Worm (Caenorhabditis elegans) whole organism, young adult: Measurements from ENCODE around the gene K01G5.10.
"Not testable (repeated sequence)": the region's sequence is repeated elsewhere in the genome, so short reads cannot be mapped to it uniquely, and the experiment has no call there.

ENCODE experiments used
- B0019.2 ChIP-seq: fragments of 200-800 bp; sonication (Bioruptor generic); conservative IDR thresholded peaks from 2 replicates; pipeline ENCODE4 v1.3.6; 2022; ENCODE audit warnings: missing genetic modification reagents, missing genetic modification characterization, missing compliant biosample characterization
- D2030.7 ChIP-seq: fragments of 200-800 bp; sonication (Bioruptor generic); IDR thresholded peaks from 2 replicates; pipeline ENCODE4 v1.3.6; 2022; ENCODE audit warnings: missing genetic modification reagents, missing genetic modification characterization, missing compliant biosample characterization
- F10E7.11 ChIP-seq: sonication (generic microtip); optimal IDR thresholded peaks from 2 replicates; lab custom pipeline; 2017; ENCODE audit warnings: mild to moderate bottlenecking, missing genetic modification characterization, moderate library complexity, missing compliant biosample characterization
- F23B12.7 ChIP-seq: sonication (generic microtip); optimal IDR thresholded peaks from 2 replicates; lab custom pipeline; 2017; ENCODE audit warnings: missing genetic modification characterization, mild to moderate bottlenecking, missing compliant biosample characterization, antibody characterized with exemption, moderate library complexity; ENCODE audit not compliant: insufficient read depth
- F49E8.2 ChIP-seq: sonication (generic microtip); optimal IDR thresholded peaks from 3 replicates; lab custom pipeline; 2017; ENCODE audit warnings: missing genetic modification characterization, mild to moderate bottlenecking, missing compliant biosample characterization, antibody characterized with exemption, moderate library complexity; ENCODE audit not compliant: insufficient read depth
- F52B5.7 ChIP-seq: sonication (generic microtip); optimal IDR thresholded peaks from 2 replicates; lab custom pipeline; 2016; ENCODE audit warnings: mild to moderate bottlenecking, missing genetic modification characterization, missing compliant biosample characterization
- T07F8.4 ChIP-seq: sonication (generic microtip); optimal IDR thresholded peaks from 2 replicates; lab custom pipeline; 2016; ENCODE audit warnings: mild to moderate bottlenecking, missing genetic modification characterization, moderate library complexity, missing compliant biosample characterization
- Y53G8AR.9 ChIP-seq: fragments of 200-800 bp; sonication (Bioruptor generic); conservative IDR thresholded peaks from 2 replicates; pipeline ENCODE4 v1.3.6; 2022; ENCODE audit warnings: missing genetic modification reagents, missing genetic modification characterization, missing compliant biosample characterization
- Y67H2A.10 ChIP-seq: fragments of 200-800 bp; sonication (Bioruptor generic); conservative IDR thresholded peaks from 2 replicates; pipeline ENCODE4 v1.3.6; 2022; ENCODE audit warnings: missing genetic modification reagents, missing genetic modification characterization, missing compliant biosample characterization
- athp-1 ChIP-seq: sonication (generic microtip); optimal IDR thresholded peaks from 2 replicates; lab custom pipeline; 2017; ENCODE audit warnings: mild to moderate bottlenecking, missing genetic modification characterization, missing compliant biosample characterization
- cebp-1 ChIP-seq, 2 experiments: fragments of 200-800 bp in 1 of 2; sonication (Bioruptor generic) in 1 of 2; sonication (generic microtip) in 1 of 2; IDR thresholded peaks in 1 of 2; optimal IDR thresholded peaks in 1 of 2; 2 replicates each; pipeline versions ENCODE4 v1.3.6 to Lab custom; 2017 to 2022; ENCODE audit warnings: missing compliant biosample characterization in 2 of 2, missing genetic modification characterization in 2 of 2, mild to moderate bottlenecking in 1 of 2, missing genetic modification reagents in 1 of 2, moderate library complexity in 1 of 2
- cebp-2 ChIP-seq: fragments of 200-800 bp; sonication (Bioruptor generic); IDR thresholded peaks from 2 replicates; pipeline ENCODE4 v1.3.6; 2022; ENCODE audit warnings: missing genetic modification characterization, missing compliant biosample characterization
- die-1 ChIP-seq: sonication (generic microtip); optimal IDR thresholded peaks from 2 replicates; lab custom pipeline; 2016; ENCODE audit warnings: missing genotype, mild to moderate bottlenecking, missing genetic modification characterization, missing compliant biosample characterization
- dpl-1 ChIP-seq: fragments of 150-350 bp; optimal IDR thresholded peaks from 2 replicates; lab custom pipeline; 2014; ENCODE audit warnings: missing biosample characterization, missing genetic modification reagents, missing genetic modification characterization
- efl-1 ChIP-seq: fragments of 150-350 bp; optimal IDR thresholded peaks from 2 replicates; lab custom pipeline; 2014; ENCODE audit warnings: missing biosample characterization, missing genetic modification reagents, missing genetic modification characterization
- egl-44 ChIP-seq: fragments of 200-800 bp; sonication (Bioruptor generic); IDR thresholded peaks from 2 replicates; pipeline ENCODE4 v1.3.6; 2022; ENCODE audit warnings: missing genetic modification reagents, missing genetic modification characterization, missing compliant biosample characterization
- egrh-3 ChIP-seq: fragments of 200-800 bp; sonication (Bioruptor generic); IDR thresholded peaks from 2 replicates; pipeline ENCODE4 v1.3.6; 2022; ENCODE audit warnings: missing genetic modification reagents, missing genetic modification characterization, missing compliant biosample characterization
- fkh-3 ChIP-seq: sonication (generic microtip); optimal IDR thresholded peaks from 2 replicates; lab custom pipeline; 2016; ENCODE audit warnings: mild to moderate bottlenecking, missing genetic modification characterization, missing compliant biosample characterization
- him-1 ChIP-seq: sonication (generic microtip); optimal IDR thresholded peaks from 2 replicates; lab custom pipeline; 2016; ENCODE audit warnings: missing genotype, missing genetic modification reagents, missing genetic modification characterization, missing compliant biosample characterization
- hlh-26 ChIP-seq: fragments of 200-800 bp; sonication (Bioruptor generic); conservative IDR thresholded peaks from 2 replicates; pipeline ENCODE4 v1.3.6; 2022; ENCODE audit warnings: missing genetic modification reagents, missing genetic modification characterization, missing compliant biosample characterization
- hrde-1 ChIP-seq: sonication (generic microtip); optimal IDR thresholded peaks from 2 replicates; lab custom pipeline; 2016; ENCODE audit warnings: missing genetic modification characterization, mild to moderate bottlenecking, missing compliant biosample characterization, moderate library complexity, missing genotype, missing genetic modification reagents, borderline replicate concordance
- lag-1 ChIP-seq: fragments of 200-800 bp; sonication (Bioruptor generic); IDR thresholded peaks from 2 replicates; pipeline ENCODE4 v1.3.6; 2022; ENCODE audit warnings: missing genetic modification reagents, missing genetic modification characterization, missing compliant biosample characterization
- lir-1 ChIP-seq: fragments of 200-800 bp; sonication (Bioruptor generic); conservative IDR thresholded peaks from 2 replicates; pipeline ENCODE4 v1.3.6; 2022; ENCODE audit warnings: missing genetic modification reagents, missing genetic modification characterization, missing compliant biosample characterization
- madf-6 ChIP-seq: fragments of 200-800 bp; sonication (Bioruptor generic); IDR thresholded peaks from 2 replicates; pipeline ENCODE4 v1.3.6; 2022; ENCODE audit warnings: missing genetic modification reagents, missing genetic modification characterization, missing compliant biosample characterization
- mcd-1 ChIP-seq: fragments of 200-800 bp; sonication (Bioruptor generic); IDR thresholded peaks from 2 replicates; pipeline ENCODE4 v1.3.6; 2022; ENCODE audit warnings: missing genetic modification reagents, missing genetic modification characterization, missing compliant biosample characterization
- nhr-90 ChIP-seq: sonication (generic microtip); optimal IDR thresholded peaks from 2 replicates; lab custom pipeline; 2016; ENCODE audit warnings: missing genotype, mild to moderate bottlenecking, missing genetic modification characterization, missing compliant biosample characterization
- rec-8 ChIP-seq, 2 experiments: sonication (generic microtip); optimal IDR thresholded peaks; 2 replicates each; lab custom pipeline; 2016; ENCODE audit warnings: mild to moderate bottlenecking in 2 of 2, missing genetic modification characterization in 2 of 2, missing genetic modification reagents in 2 of 2, missing genotype in 2 of 2, missing biosample characterization in 1 of 2, missing compliant biosample characterization in 1 of 2, moderate library complexity in 1 of 2
- repo-1 ChIP-seq: sonication (generic microtip); optimal IDR thresholded peaks from 2 replicates; lab custom pipeline; 2017; ENCODE audit warnings: mild to moderate bottlenecking, missing genetic modification characterization, missing compliant biosample characterization
- snpc-3.4 ChIP-seq: sonication (generic microtip); optimal IDR thresholded peaks from 2 replicates; lab custom pipeline; 2017; ENCODE audit warnings: missing genetic modification characterization, mild to moderate bottlenecking, missing compliant biosample characterization, antibody characterized with exemption, moderate library complexity, missing genotype, missing genetic modification reagents
- unc-130 ChIP-seq: sonication (generic microtip); optimal IDR thresholded peaks from 2 replicates; lab custom pipeline; 2016; ENCODE audit warnings: missing genetic modification reagents, missing genetic modification characterization, missing compliant biosample characterization
- zfh-2 ChIP-seq: fragments of 200-800 bp; sonication (Bioruptor generic); conservative IDR thresholded peaks from 2 replicates; pipeline ENCODE4 v1.3.6; 2022; ENCODE audit warnings: missing genetic modification reagents, missing genetic modification characterization, missing compliant biosample characterization
- ztf-18 ChIP-seq: sonication (generic microtip); optimal IDR thresholded peaks from 2 replicates; lab custom pipeline; 2016; ENCODE audit warnings: missing genotype, mild to moderate bottlenecking, missing genetic modification characterization, missing compliant biosample characterization
- ztf-22 ChIP-seq: fragments of 200-800 bp; sonication (Bioruptor generic); optimal IDR thresholded peaks from 2 replicates; lab custom pipeline; 2018; ENCODE audit warnings: mild to moderate bottlenecking, missing genetic modification characterization, moderate library complexity, missing compliant biosample characterization
- ztf-28 ChIP-seq: fragments of 200-800 bp; sonication (Bioruptor generic); IDR thresholded peaks from 2 replicates; pipeline ENCODE4 v1.3.6; 2022; ENCODE audit warnings: missing genetic modification reagents, missing genetic modification characterization, missing compliant biosample characterization

K01G5.10 gene

DNA sequence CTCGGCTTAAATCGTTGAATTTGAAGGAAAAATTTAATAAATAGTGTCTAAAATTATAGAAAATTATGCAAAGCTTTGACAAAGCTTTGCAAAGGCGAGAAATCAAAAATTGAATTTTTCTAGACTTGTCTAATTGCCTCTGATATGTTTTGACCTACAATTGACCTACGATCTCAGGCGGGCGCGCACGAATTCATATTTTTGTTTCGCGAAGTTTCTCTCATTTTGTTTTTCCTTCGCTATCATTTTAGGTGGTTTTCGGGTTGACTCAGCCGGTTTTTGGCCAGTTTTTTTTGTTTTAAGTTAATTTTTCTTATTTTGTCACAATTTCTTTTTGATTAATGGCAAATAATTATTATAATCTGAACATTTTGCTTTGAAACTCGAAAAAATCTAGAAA is 48.9 kb upstream of the K01G5.10 start (continued):
- peak; percentile 60 for TF ChIP-seq mcd-1 (GFP tag; lab: Robert Waterston, UW)
- TF ChIP-seq cebp-2 (GFP tag; lab: Robert Waterston, UW) = no peak
- TF ChIP-seq nhr-90 (tag; lab: Kevin White, UChicago) = no peak
- TF ChIP-seq Y53G8AR.9 (GFP tag; lab: Robert Waterston, UW) = peak; percentile 75; the same call in 1 of the 2 replicates
- TF ChIP-seq ztf-18 (tag; lab: Kevin White, UChicago) = peak; percentile 3
- TF ChIP-seq efl-1 (GFP tag; lab: Kevin White, UChicago) = peak; percentile 99
- peak; percentile 68 for TF ChIP-seq unc-130 (GFP tag; lab: Kevin White, UChicago)
- TF ChIP-seq zfh-2 (GFP tag; lab: Robert Waterston, UW) = no peak
- peak; percentile 14 for TF ChIP-seq him-1
- no peak for TF ChIP-seq rec-8 (tag; optimal IDR thresholded peaks at IDR 0.05; lab: Kevin White, UChicago)
- 0 out of 2 replicates have a peak, but pooled peaks have one; percentile 17 for TF ChIP-seq lir-1 (GFP tag; lab: Robert Waterston, UW)
- TF ChIP-seq ztf-28 (GFP tag; lab: Robert Waterston, UW) = 0 out of 2 replicates have a peak, but pooled peaks have one; percentile 51
- TF ChIP-seq egrh-3 (GFP tag; lab: Robert Waterston, UW) = no peak
- TF ChIP-seq T07F8.4 (tag; lab: Kevin White, UChicago) = no peak
- peak; percentile 23 for TF ChIP-seq hrde-1 (tag; lab: Kevin White, UChicago)
- peak; percentile 52; the same call in 1 of the 2 replicates for TF ChIP-seq Y67H2A.10 (GFP tag; lab: Robert Waterston, UW)
- no peak for TF ChIP-seq hlh-26 (GFP tag; lab: Robert Waterston, UW)
- TF ChIP-seq B0019.2 (GFP tag; lab: Robert Waterston, UW) = peak; percentile 83
- peak; percentile 75 for TF ChIP-seq snpc-3.4 (tag; lab: Kevin White, UChicago)
- no peak for TF ChIP-seq lag-1
- TF ChIP-seq madf-6 (GFP tag; lab: Robert Waterston, UW) = peak; percentile 99
- no peak for TF ChIP-seq F10E7.11 (tag; lab: Kevin White, UChicago)
- TF ChIP-seq dpl-1 = peak; percentile 93
- TF ChIP-seq F49E8.2 = peak; percentile 83
- no peak for TF ChIP-seq die-1
- TF ChIP-seq egl-44 (GFP tag; lab: Robert Waterston, UW) = no peak
- TF ChIP-seq ztf-22 (GFP tag; lab: Kevin White, UChicago) = no peak

DNA sequence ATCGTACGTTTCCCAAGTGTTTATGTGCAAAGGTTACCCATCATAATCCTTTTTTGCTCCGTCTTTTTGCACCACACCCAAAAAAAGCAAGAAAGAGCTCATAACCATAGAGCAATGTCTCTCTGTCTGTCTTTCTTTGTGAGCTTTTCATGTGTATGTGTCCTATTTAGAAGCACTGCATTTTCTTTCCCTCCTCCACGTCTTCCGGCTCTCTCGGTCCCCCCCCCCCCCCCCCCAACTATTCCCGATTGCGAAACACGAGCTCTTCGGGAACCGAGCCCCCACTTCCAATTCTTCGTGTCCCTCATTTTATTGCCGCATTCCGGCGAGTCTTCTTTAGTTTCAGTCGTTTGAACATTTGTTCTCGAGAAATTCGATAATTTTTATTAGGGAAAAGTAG is 48.5 kb upstream of the K01G5.10 start:
- TF ChIP-seq cebp-1 (GFP tag; IDR thresholded peaks at IDR 0.05; lab: Robert Waterston, UW) (peak; percentile 73; the same call in 1 of the 2 replicates), cebp-1 (tag; optimal IDR thresholded peaks at IDR 0.05; lab: Kevin White, UChicago) (peak; percentile 94), repo-1 (tag; lab: Kevin White, UChicago) (no peak), athp-1 (tag; lab: Kevin White, UChicago) (no peak)

DNA sequence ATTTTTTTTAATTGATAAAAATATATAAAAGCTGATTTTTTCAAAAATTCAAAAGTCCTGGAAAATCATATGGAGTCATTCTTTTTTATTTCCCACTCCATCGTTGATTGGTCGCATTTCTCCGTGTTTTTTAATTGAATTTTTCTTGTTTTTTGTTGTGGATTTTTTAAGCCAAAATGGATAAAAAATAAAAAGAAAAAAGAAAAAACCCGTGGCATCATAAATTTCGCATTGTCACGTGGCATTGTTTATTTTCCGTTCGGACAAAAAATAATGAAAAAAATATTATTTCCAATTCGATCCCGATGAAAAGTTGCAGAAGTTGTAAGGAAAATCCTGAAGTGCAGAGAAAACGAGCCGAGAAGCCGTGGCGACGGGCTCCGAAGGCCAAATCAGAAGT is 47.3 kb upstream of the K01G5.10 start, which contains the start of gene klp-7:
Gene klp-7, plus strand, starts transcription at position 301 of the 400 bp plus-strand sequence.
- not testable (repeated sequence) for TF ChIP-seq lir-1 (GFP tag; lab: Robert Waterston, UW); dpl-1; hrde-1 (tag; lab: Kevin White, UChicago)

DNA sequence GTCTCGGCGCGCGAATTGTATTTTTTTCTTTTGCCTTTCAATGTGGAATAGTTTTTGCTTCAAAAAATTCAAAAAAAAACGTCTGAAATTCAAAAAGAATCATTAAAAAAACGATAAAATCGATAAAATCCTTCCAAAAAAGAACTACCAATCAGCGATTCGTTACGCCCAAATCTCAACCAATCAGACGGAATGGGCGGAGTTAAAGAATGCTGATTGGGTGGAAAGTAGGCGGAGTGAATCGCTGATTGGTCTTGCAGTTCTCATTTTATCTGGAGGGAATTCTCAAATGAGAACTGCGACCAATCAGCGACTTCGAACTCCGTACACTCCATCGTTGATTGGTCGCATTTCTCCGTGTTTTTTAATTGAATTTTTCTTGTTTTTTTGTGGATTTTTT is 46.9 kb upstream of the K01G5.10 start:
- TF ChIP-seq D2030.7 (no peak), F23B12.7 (no peak), fkh-3 (tag; lab: Kevin White, UChicago) (no peak), F52B5.7 (tag; lab: Kevin White, UChicago) (no peak)
